Fruit fly (Drosophila melanogaster) whole organism: ENCODE data around the gene CG17134.

ENCODE experiments used
- CG8478 ChIP-seq: fragments of >200 bp; optimal IDR thresholded peaks from 2 replicates; lab custom pipeline; 2018; ENCODE audit warnings: inconsistent platforms
- Dll ChIP-seq: fragments of >200 bp; optimal IDR thresholded peaks from 2 replicates; lab custom pipeline; 2017
- EcR ChIP-seq, 2 experiments: fragments of >200 bp; optimal IDR thresholded peaks; 2 replicates each; lab custom pipeline; 2017; ENCODE audit warnings: missing biosample characterization in 2 of 2, missing genetic modification characterization in 2 of 2, missing genetic modification reagents in 2 of 2
- pan ChIP-seq: fragments of >200 bp; optimal IDR thresholded peaks from 2 replicates; lab custom pipeline; 2017
- psq ChIP-seq: fragments of >200 bp; optimal IDR thresholded peaks from 2 replicates; lab custom pipeline; 2017
- usp ChIP-seq: fragments of >200 bp; optimal IDR thresholded peaks from 2 replicates; lab custom pipeline; 2017; ENCODE audit warnings: missing biosample characterization, missing genetic modification characterization, mixed read lengths

CG17134 gene

DNA sequence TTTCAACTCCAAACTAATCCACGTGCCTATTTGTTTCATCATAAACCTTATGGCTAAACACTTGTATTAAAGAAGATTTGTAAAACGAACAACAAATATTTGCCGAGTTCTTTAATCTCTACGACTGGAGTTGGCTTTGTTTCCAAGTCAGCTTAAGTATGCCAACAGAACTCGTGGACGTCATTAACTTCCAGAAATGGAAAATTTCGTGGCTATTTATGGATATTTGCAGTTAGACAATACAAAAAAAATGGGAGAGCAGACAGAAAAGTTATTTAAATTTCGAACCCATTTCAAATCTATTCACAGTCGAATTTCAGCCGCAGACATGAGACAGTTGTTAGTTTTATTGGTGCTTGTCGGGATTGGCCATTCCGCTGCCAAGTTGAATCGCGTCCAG lies at the start of gene CG17134:
Gene CG17134, plus strand, starts transcription at position 301 of the 400 bp plus-strand sequence.
- TF ChIP-seq psq: no peak

DNA sequence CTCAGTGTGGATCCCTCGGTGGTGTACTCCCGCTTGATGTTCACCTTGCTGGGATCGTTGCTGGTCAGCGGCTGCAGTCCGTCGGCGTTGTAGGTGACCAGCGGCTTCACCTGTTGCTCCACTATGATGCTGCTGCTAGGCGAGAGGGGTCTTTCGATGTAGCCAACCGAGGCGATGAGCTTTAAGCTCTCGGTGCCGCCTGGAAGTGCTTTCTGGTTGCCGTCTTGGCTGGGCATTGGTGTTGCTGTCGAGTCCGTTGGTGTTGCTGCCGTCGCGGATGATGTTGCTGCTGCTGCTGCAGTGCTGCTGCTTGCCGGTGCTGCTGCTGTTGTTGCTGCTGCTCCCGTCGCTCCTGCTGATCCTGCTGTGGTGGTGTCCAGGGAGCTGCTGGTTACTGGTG lies 46.5 kb upstream of the CG17134 start:
- TF ChIP-seq pan (lab: Kevin White, UChicago) (no peak), EcR (GFP tag; optimal IDR thresholded peaks at IDR 0.05; lab: Kevin White, UChicago) (no peak), CG8478 (no peak), usp (GFP tag; lab: Kevin White, UChicago) (no peak)

DNA sequence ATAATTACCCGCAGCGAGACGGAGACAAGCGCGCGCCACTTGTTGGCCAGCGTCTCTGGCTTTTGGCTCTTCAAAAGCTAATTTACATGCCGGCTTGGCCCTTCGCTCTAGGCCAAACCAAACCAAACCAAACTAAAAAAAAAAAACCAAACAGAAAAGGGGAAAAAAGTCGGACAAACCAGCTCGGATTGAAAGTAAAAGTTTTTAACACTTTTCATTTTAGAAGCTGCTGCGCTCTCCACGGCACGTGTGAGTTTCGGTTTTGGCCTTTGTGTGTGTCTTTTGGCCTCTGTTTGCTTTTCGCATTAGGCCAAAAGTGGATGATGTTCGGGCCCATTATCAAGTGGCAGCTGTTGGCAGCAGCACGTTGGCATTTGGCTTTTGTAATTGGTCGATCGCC lies 39.3 kb upstream of the CG17134 start:
- TF ChIP-seq EcR (GFP tag; optimal IDR thresholded peaks at IDR 0.05; lab: Kevin White, UChicago) (no peak), CG8478 (no peak), psq (no peak), Dll (lab: Kevin White, UChicago) (no peak), pan (lab: Kevin White, UChicago) (no peak), usp (GFP tag; lab: Kevin White, UChicago) (no peak)

DNA sequence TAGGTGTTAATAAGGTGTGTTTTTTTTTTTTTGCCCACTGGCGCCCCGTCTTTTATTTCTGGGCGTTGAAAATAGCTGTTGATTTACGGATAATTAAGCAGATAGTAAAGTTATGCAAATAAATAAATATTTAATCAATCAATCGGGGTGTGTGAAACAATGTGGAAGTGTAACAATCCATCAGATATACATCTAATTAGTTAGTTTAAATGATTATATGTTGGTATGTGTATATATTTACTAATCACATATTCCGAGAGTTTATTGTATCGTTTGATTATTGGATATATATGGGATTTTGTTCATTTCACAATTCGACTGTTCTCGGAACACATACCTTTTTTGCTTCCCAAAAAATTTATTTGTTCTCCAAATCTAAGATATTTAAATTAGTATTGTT lies 30.6 kb upstream of the CG17134 start, which contains the start of gene CG31870:
Gene CG31870, plus strand, starts transcription at position 301 of the 400 bp plus-strand sequence.
- TF ChIP-seq Dll (lab: Kevin White, UChicago) (no peak), usp (GFP tag; lab: Kevin White, UChicago) (no peak), pan (lab: Kevin White, UChicago) (no peak), CG8478 (no peak), EcR (GFP tag; optimal IDR thresholded peaks at IDR 0.05; lab: Kevin White, UChicago) (no peak), psq (no peak)

DNA sequence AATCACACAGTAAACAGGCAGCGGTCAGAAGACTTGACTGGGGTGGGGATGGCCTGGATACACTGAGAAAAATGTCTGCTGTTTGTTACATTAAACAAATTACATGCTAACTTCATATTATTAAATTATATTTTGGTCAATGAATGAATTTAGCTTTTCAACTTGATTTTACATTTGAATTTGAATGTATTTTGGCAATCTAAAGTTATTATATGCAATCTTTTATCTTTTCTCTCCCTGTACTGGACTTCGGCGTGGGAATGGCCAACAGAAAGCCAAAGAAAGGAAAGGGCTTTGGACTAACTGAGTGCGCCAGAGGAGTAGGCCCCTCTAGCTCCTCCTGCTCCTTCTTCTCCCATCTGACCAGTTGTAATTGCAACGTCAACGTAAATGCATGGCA lies 29.2 kb upstream of the CG17134 start:
- TF ChIP-seq CG8478: no peak
- no peak for TF ChIP-seq usp (GFP tag; lab: Kevin White, UChicago)
- no peak for TF ChIP-seq pan (lab: Kevin White, UChicago)
- no peak for TF ChIP-seq psq
- no peak for TF ChIP-seq Dll (lab: Kevin White, UChicago)
- no peak for TF ChIP-seq EcR (GFP tag; optimal IDR thresholded peaks at IDR 0.05; lab: Kevin White, UChicago)

DNA sequence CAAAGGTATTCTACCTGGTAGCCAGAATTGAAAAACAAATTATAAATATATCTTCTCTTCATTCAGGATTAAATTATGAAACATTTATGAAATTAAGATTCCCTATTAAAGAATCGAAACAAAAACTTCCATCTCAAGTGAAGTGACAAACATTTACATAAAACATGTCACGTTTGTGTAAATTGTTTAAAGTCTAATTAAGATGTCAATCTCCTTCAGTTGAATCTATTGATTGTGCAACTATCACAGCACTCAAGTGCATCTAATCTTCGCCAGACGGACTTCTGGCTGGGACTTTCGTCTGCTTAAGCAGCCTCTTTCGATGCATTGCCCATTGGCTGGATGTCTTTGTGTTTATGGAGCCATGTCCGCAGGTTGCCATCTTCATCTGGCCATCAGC lies 28.4 kb upstream of the CG17134 start:
- no peak for TF ChIP-seq usp (GFP tag; lab: Kevin White, UChicago)
- TF ChIP-seq EcR (GFP tag; optimal IDR thresholded peaks at IDR 0.05; lab: Kevin White, UChicago): no peak
- no peak for TF ChIP-seq pan (lab: Kevin White, UChicago)
- no peak for TF ChIP-seq CG8478
- TF ChIP-seq psq: no peak
- no peak for TF ChIP-seq Dll (lab: Kevin White, UChicago)

DNA sequence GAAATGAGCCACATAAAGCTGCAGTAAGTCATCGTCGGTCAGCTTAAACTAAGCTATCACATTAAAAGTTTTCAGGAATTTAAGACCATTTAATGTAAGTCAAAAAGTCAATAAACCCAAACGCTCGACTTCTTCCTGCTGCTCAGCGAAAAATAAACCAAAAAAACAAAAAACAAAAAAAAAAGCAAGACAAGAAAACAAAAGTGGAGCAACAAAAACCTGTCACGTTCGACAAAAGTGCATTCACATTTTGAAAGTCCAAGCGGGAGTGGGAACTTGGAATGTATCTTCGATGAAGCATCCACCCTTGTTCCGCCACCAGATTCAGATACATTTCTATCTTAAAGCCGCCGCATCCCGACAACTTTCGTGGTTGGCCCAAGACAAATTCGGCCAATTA lies 26.5 kb upstream of the CG17134 start:
- no peak for TF ChIP-seq usp (GFP tag; lab: Kevin White, UChicago)

DNA sequence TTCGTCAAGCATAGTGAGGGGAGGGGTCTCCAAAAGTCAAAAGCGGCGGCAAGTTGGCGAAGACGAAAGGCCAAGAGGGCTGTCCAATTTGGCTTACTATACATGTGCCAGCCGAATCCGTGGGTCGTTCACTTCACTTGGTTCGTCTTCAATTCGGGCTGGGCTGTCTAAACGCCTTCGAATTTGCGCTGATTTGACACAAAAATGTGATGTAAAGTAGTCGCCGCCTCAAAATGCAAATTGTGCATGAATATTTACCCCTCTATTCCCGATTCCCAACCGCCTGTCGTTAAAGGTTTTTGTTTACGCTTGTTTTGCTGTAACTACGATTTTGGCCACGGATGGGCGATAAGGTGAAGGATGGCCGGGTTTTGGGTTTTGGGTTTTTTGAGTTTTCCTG lies 24.8 kb upstream of the CG17134 start:
- no peak for TF ChIP-seq pan (lab: Kevin White, UChicago)
- TF ChIP-seq CG8478: no peak
- TF ChIP-seq EcR (GFP tag; optimal IDR thresholded peaks at IDR 0.05; lab: Kevin White, UChicago): no peak
- TF ChIP-seq psq: no peak
- no peak for TF ChIP-seq usp (GFP tag; lab: Kevin White, UChicago)

DNA sequence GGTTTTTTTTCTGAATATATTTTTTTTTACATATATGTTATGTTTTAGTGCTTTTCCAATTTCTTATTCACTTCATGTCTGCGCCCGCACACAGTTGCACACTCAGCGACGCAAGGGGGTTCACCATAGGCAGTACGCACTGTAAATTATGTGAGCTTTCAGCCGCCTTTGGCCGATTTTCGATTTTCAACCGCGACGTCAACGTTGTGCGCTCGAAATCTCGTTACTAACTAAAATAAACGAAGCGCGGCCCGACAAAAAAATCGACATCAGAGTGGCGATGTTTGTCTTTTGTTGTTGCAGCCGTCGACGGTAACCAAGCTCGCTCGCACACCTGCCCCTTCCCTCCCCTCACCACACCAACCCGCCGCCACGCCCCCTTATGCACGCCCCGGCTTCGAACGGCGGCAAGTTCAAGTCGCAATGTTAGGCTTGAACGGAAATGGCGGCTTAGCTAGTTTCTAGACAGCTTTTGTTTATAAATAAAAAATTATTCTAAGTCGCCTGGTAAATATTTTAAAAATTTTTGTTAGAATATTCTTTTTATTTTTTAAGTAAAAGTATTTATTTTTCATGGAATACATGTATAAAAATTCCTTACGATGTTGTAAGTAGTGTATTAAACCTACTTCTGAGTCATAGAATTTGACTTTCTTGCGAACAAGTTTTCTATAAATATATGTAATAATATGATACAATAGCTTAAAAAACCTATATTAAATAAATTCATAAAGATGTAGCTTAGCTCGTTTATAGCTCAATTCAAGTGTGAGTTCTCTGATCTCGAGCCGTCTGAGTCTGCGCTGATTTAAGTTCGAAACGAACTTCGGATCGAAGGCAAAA lies 19.4 kb upstream of the CG17134 start, which contains the start of gene CG31869:
Gene CG31869, minus strand, starts transcription at position 233 of the 843 bp plus-strand sequence.
- TF ChIP-seq Dll (lab: Kevin White, UChicago) (peak; percentile 33), psq (no peak)

DNA sequence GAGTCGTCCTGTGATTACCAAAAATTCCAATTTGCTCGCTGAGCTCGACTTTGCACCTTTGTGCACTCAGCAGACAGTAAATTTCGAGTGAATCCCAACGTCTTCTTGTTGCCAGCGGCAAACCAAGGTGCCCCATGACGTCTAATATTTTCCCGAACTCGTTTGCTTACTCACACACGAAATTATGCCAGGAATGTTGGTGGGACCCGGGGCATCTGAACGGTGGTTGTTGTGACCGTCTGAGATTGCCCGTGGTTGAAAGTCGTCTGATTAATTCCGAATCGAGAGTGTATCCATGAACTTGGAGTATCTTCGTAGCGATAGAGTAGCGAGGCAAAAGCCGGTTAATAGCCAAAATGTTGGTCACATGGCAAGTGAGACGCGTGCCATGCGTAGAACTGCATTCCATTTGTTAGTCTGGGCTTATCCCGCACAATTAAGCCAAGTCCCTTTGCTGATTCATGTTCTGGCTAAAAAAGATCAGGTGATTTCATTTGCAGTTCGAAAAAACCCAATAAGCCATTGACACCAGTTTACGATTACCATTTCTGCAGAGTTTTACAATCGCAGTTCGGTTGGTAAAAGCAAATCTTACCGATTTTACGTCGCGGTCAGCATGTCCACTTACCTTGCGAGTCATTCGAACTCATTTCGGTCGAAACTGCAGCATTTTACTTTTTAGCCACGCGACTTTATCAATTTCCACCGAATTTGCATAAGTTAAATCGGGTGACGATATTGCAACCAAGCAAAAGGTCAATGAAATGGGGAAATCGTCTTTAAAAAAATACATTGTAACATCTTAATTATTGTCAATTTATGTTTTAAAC lies 18.3 kb upstream of the CG17134 start:
- TF ChIP-seq pan (lab: Kevin White, UChicago) (no peak), CG8478 (no peak), psq (no peak)

DNA sequence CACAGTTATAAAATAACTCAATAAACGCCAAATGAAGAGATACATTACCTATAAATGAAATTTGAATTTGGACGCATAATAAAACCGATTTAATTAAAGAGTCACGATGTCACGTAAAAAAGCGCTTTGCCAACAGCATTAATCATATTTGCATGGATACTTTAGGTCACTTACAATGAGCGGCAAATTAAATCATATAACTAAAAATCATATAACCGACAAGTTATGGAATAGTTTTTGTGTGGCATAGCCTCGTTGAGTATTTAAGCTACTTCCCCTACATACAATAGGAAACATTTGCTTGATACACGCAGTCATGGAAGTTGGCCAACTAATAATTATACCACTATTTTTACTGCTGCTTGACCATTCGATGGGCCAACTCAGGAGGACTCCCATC lies 1.7 kb upstream of the CG17134 start, which contains the start of gene CG6508:
Gene CG6508, plus strand, starts transcription at position 301 of the 400 bp plus-strand sequence.
- no peak for TF ChIP-seq EcR (GFP tag; optimal IDR thresholded peaks at IDR 0.05; lab: Kevin White, UChicago)
- no peak for TF ChIP-seq usp (GFP tag; lab: Kevin White, UChicago)
- no peak for TF ChIP-seq CG8478
- TF ChIP-seq pan (lab: Kevin White, UChicago): no peak
- TF ChIP-seq Dll (lab: Kevin White, UChicago): no peak
- TF ChIP-seq psq: no peak

DNA sequence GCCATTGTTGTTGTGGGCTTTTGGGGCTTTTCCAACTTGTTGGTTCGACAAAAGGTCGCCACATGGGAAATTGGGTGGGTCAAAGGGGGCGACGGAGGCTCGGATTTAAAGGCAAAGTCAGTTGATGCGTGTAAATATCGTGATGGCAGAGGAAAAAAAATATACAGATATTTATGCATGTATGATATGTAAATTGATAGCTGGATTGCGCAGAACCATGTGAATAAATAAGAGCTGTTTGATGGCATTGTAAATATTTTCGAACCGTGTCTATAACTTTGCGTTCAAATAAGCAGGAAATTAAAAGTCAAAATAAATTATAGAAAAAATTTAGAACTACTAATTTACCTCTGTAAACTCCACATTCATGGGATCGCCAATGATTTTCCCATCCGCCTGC lies 2.1 kb downstream of the CG17134 start:
- TF ChIP-seq CG8478 (no peak), Dll (lab: Kevin White, UChicago) (no peak), usp (GFP tag; lab: Kevin White, UChicago) (no peak), EcR (GFP tag; optimal IDR thresholded peaks at IDR 0.05; lab: Kevin White, UChicago) (no peak)

DNA sequence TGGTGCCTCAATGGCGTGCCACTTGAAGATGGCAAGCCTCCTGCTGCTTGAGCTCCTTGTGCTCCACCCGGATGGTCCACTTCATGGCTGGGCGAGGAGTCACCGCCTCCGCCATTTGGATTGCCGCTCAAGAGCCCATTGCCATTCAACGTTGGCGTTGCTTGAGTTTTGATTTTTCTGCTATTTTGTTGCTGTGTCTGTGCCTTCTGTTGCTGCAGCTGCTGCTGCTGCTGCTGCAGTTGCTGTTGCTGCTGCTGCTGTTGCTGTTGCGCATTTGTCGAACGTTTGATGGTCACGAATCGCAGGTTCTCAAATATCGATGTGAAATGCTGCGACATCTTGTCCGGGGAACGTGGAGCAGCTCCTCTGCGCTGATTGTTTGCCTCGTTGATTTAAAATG lies 11.1 kb downstream of the CG17134 start:
- TF ChIP-seq Dll (lab: Kevin White, UChicago) (no peak), EcR (GFP tag; optimal IDR thresholded peaks at IDR 0.05; lab: Kevin White, UChicago) (no peak), CG8478 (no peak), psq (no peak), usp (GFP tag; lab: Kevin White, UChicago) (no peak), pan (lab: Kevin White, UChicago) (no peak)
